Fruit fly (Drosophila melanogaster) whole organism, embryonic: ENCODE data around the gene Gr93a.

Experiments used
- Abd-B ChIP-seq: fragments of 200-800 bp; sonication (Bioruptor generic); optimal IDR thresholded peaks from 2 replicates; lab custom pipeline; 2018; ENCODE audit warnings: missing biosample characterization, mild to moderate bottlenecking, missing genetic modification characterization, moderate library complexity
- CG6175 ChIP-seq: fragments of 200-800 bp; sonication (Bioruptor generic); IDR thresholded peaks from 3 replicates; pipeline ENCODE4 v1.3.6; 2022; ENCODE audit warnings: missing biosample characterization, missing genetic modification characterization
- CG8944 ChIP-seq: fragments of 200-800 bp; sonication (Bioruptor generic); optimal IDR thresholded peaks from 3 replicates; lab custom pipeline; 2016; ENCODE audit warnings: missing biosample characterization, missing genetic modification characterization
- Fer1 ChIP-seq: fragments of 200-800 bp; sonication (Bioruptor generic); optimal IDR thresholded peaks from 2 replicates; lab custom pipeline; 2017; ENCODE audit warnings: missing biosample characterization, mild to moderate bottlenecking, missing genetic modification characterization
- ro ChIP-seq: fragments of 200-800 bp; sonication (Bioruptor generic); IDR thresholded peaks from 2 replicates; pipeline ENCODE4 v1.3.6; 2022; ENCODE audit warnings: missing biosample characterization, missing genetic modification characterization
- tio ChIP-seq: fragments of 200-800 bp; sonication (Bioruptor generic); optimal IDR thresholded peaks from 2 replicates; lab custom pipeline; 2017; ENCODE audit warnings: missing biosample characterization, missing genetic modification characterization, inconsistent platforms
- tll ChIP-seq, 2 experiments: fragments of 200-800 bp in 1 of 2; fragments of >200 bp in 1 of 2; sonication (Bioruptor generic) in 1 of 2; optimal IDR thresholded peaks; 2 replicates each; lab custom pipeline; 2017 to 2019; ENCODE audit warnings: missing biosample characterization in 2 of 2, missing genetic modification characterization in 2 of 2, mild to moderate bottlenecking in 1 of 2, moderate library complexity in 1 of 2

DNA sequence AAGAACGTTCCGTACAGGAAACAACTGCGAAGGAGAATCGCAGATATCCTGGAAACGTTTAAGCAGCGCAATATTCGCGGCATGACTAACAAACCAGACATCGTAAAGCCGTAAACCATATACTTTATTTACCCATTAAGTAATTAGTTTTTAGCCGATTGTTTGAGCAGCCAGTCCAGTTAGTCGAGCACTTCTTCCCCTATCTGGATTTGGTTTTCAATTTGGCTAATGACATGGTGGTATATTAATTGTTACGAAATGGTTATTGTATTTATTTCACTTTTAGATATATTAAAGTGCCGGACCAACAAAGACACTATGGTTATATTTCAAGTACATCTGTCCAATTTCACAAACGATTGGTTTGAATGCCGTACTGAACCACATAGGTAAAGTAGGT is 11.4 kb downstream of the Gr93a start, which contains the start of gene Gr93b:
- no peak for TF ChIP-seq CG6175 (GFP tag; lab: Robert Waterston, UW)
- no peak for TF ChIP-seq Fer1 (GFP tag; lab: Kevin White, UChicago)
- no peak for TF ChIP-seq Abd-B (GFP tag; lab: Kevin White, UChicago)
- TF ChIP-seq ro: no peak
- TF ChIP-seq tio (GFP tag; lab: Kevin White, UChicago): no peak
- no peak for TF ChIP-seq tll (GFP tag; optimal IDR thresholded peaks at IDR 0.05; lab: Kevin White, UChicago)
- no peak for TF ChIP-seq CG8944 (GFP tag; lab: Kevin White, UChicago)
